Worm (Caenorhabditis elegans) whole organism, L1 larva: ENCODE results near the gene eif-2A.

Experiments
- F16B12.6 ChIP-seq: fragments of 150-350 bp; optimal IDR thresholded peaks from 2 replicates; lab custom pipeline; 2014; ENCODE audit warnings: missing biosample characterization, missing genetic modification characterization
- Y116A8C.19 ChIP-seq: sonication (generic microtip); optimal IDR thresholded peaks from 2 replicates; lab custom pipeline; 2016; ENCODE audit warnings: missing compliant biosample characterization, missing genetic modification characterization, borderline replicate concordance
- aha-1 ChIP-seq: fragments of 150-350 bp; optimal IDR thresholded peaks from 2 replicates; lab custom pipeline; 2014; ENCODE audit warnings: missing biosample characterization, missing genetic modification characterization
- aly-2 ChIP-seq: fragments of 150-350 bp; optimal IDR thresholded peaks from 2 replicates; lab custom pipeline; 2014; ENCODE audit warnings: missing biosample characterization, missing genetic modification characterization
- ama-1 ChIP-seq: fragments of 150-350 bp; optimal IDR thresholded peaks from 2 replicates; lab custom pipeline; 2014
- blmp-1 ChIP-seq: fragments of 150-350 bp; optimal IDR thresholded peaks from 2 replicates; lab custom pipeline; 2014; ENCODE audit warnings: missing biosample characterization, missing genetic modification characterization
- ceh-82 ChIP-seq, 3 experiments: fragments of 150-350 bp in 1 of 3; sonication (generic microtip) in 2 of 3; optimal IDR thresholded peaks; 2 replicates each; lab custom pipeline; 2014 to 2017; ENCODE audit warnings: missing biosample characterization in 3 of 3, missing genetic modification characterization in 3 of 3
- ceh-88 ChIP-seq: fragments of 200-800 bp; sonication (Bioruptor generic); IDR thresholded peaks from 2 replicates; pipeline ENCODE4 v1.3.6; 2022; ENCODE audit warnings: missing genetic modification characterization, missing compliant biosample characterization
- ceh-90 ChIP-seq: sonication (generic microtip); optimal IDR thresholded peaks from 2 replicates; lab custom pipeline; 2016; ENCODE audit warnings: missing genetic modification characterization, missing compliant biosample characterization
- efl-1 ChIP-seq, 4 experiments: fragments of 150-350 bp; optimal IDR thresholded peaks in 3 of 4; peaks in 1 of 4; 1 replicate in 1 of 4; 2 replicates in 3 of 4; lab custom pipeline; 2014; ENCODE audit warnings: missing biosample characterization in 2 of 4, missing genetic modification characterization in 2 of 4, missing genetic modification reagents in 2 of 4
- efl-3 ChIP-seq: fragments of 200-800 bp; sonication (Bioruptor generic); optimal IDR thresholded peaks from 2 replicates; lab custom pipeline; 2018; ENCODE audit warnings: mild to moderate bottlenecking, missing genetic modification characterization, missing compliant biosample characterization
- elt-2 ChIP-seq: sonication (generic microtip); optimal IDR thresholded peaks from 2 replicates; lab custom pipeline; 2016; ENCODE audit warnings: missing genetic modification characterization, mild to moderate bottlenecking, inconsistent platforms, missing compliant biosample characterization, missing genetic modification reagents
- ets-5 ChIP-seq: fragments of 200-800 bp; sonication (Bioruptor generic); IDR thresholded peaks from 2 replicates; pipeline ENCODE4 v1.3.6; 2022; ENCODE audit warnings: missing genetic modification characterization, missing compliant biosample characterization
- fkh-4 ChIP-seq: sonication (generic microtip); optimal IDR thresholded peaks from 2 replicates; lab custom pipeline; 2016; ENCODE audit warnings: missing compliant biosample characterization, missing genetic modification characterization, borderline replicate concordance
- fkh-8 ChIP-seq: sonication (generic microtip); optimal IDR thresholded peaks from 2 replicates; lab custom pipeline; 2016; ENCODE audit warnings: mild to moderate bottlenecking, missing genetic modification characterization, missing compliant biosample characterization
- fos-1 ChIP-seq: fragments of 150-350 bp; optimal IDR thresholded peaks from 2 replicates; lab custom pipeline; 2014; ENCODE audit warnings: missing biosample characterization, missing genetic modification characterization
- grh-1 ChIP-seq: fragments of 200-800 bp; sonication (Bioruptor generic); IDR thresholded peaks from 2 replicates; pipeline ENCODE4 v1.3.6; 2022; ENCODE audit warnings: missing genetic modification reagents, missing genetic modification characterization, missing compliant biosample characterization
- lin-13 ChIP-seq: fragments of 150-350 bp; optimal IDR thresholded peaks from 2 replicates; lab custom pipeline; 2014; ENCODE audit warnings: missing biosample characterization, missing genetic modification reagents, missing genetic modification characterization
- lin-14 ChIP-seq: fragments of 200-800 bp; sonication (Bioruptor generic); optimal IDR thresholded peaks from 2 replicates; lab custom pipeline; 2018; ENCODE audit warnings: mild to moderate bottlenecking, missing genetic modification characterization, moderate library complexity, missing compliant biosample characterization
- lin-35 ChIP-seq, 2 experiments: fragments of 150-350 bp; optimal IDR thresholded peaks; 2 replicates each; lab custom pipeline; 2014; ENCODE audit warnings: missing biosample characterization in 2 of 2, missing genetic modification characterization in 2 of 2, missing genetic modification reagents in 2 of 2
- lin-39 ChIP-seq: fragments of 150-350 bp; optimal IDR thresholded peaks from 2 replicates; lab custom pipeline; 2014; ENCODE audit warnings: missing biosample characterization, missing genetic modification reagents, missing genetic modification characterization
- lsy-2 ChIP-seq, 2 experiments: fragments of 150-350 bp; optimal IDR thresholded peaks; 2 replicates each; lab custom pipeline; 2014; ENCODE audit warnings: missing biosample characterization in 2 of 2, missing genetic modification characterization in 2 of 2
- mdl-1 ChIP-seq, 2 experiments: fragments of 150-350 bp; optimal IDR thresholded peaks; 2 replicates each; lab custom pipeline; 2014 to 2017; ENCODE audit warnings: missing biosample characterization in 2 of 2, missing genetic modification characterization in 2 of 2, inconsistent platforms in 1 of 2
- mef-2 ChIP-seq: fragments of 150-350 bp; optimal IDR thresholded peaks from 2 replicates; lab custom pipeline; 2014; ENCODE audit warnings: missing biosample characterization, missing genetic modification characterization
- mep-1 ChIP-seq: fragments of 150-350 bp; optimal IDR thresholded peaks from 2 replicates; lab custom pipeline; 2014; ENCODE audit warnings: missing biosample characterization, missing genetic modification characterization
- nhr-12 ChIP-seq: sonication (generic microtip); optimal IDR thresholded peaks from 2 replicates; lab custom pipeline; 2017; ENCODE audit warnings: missing biosample characterization, missing genetic modification characterization
- nhr-19 ChIP-seq: fragments of 200-800 bp; sonication (Bioruptor generic); conservative IDR thresholded peaks from 2 replicates; pipeline ENCODE4 v1.3.6; 2022; ENCODE audit warnings: missing genetic modification characterization, missing compliant biosample characterization
- nhr-20 ChIP-seq: sonication (generic microtip); optimal IDR thresholded peaks from 2 replicates; lab custom pipeline; 2016; ENCODE audit warnings: mild to moderate bottlenecking, missing genetic modification characterization, missing compliant biosample characterization
- nhr-28 ChIP-seq: fragments of 150-350 bp; optimal IDR thresholded peaks from 2 replicates; lab custom pipeline; 2014; ENCODE audit warnings: missing biosample characterization, missing genetic modification characterization
- nhr-47 ChIP-seq: sonication (generic microtip); optimal IDR thresholded peaks from 2 replicates; lab custom pipeline; 2016; ENCODE audit warnings: mild to moderate bottlenecking, missing genetic modification characterization, moderate library complexity, missing compliant biosample characterization
- nhr-71 ChIP-seq: sonication (generic microtip); optimal IDR thresholded peaks from 2 replicates; lab custom pipeline; 2016; ENCODE audit warnings: mild to moderate bottlenecking, missing genetic modification characterization, moderate library complexity, missing compliant biosample characterization
- nhr-84 ChIP-seq: sonication (generic microtip); optimal IDR thresholded peaks from 2 replicates; lab custom pipeline; 2017; ENCODE audit warnings: missing biosample characterization, missing genetic modification characterization
- nhr-85 ChIP-seq: sonication (generic microtip); peaks from one replicate; lab custom pipeline; 2016; ENCODE audit warnings: missing genetic modification characterization, inconsistent platforms, missing compliant biosample characterization
- nhr-90 ChIP-seq: sonication (generic microtip); optimal IDR thresholded peaks from 2 replicates; lab custom pipeline; 2016; ENCODE audit warnings: mild to moderate bottlenecking, missing genetic modification characterization, missing compliant biosample characterization; ENCODE audit not compliant: poor library complexity
- pax-3 ChIP-seq: fragments of 200-800 bp; sonication (Bioruptor generic); optimal IDR thresholded peaks from 2 replicates; lab custom pipeline; 2018; ENCODE audit warnings: mild to moderate bottlenecking, missing genetic modification characterization, moderate library complexity, missing compliant biosample characterization
- pqm-1 ChIP-seq: sonication (generic microtip); optimal IDR thresholded peaks from 3 replicates; lab custom pipeline; 2017; ENCODE audit warnings: missing biosample characterization, missing genetic modification characterization
- rnt-1 ChIP-seq: sonication (generic microtip); optimal IDR thresholded peaks from 2 replicates; lab custom pipeline; 2016; ENCODE audit warnings: mild to moderate bottlenecking, missing genetic modification characterization, moderate library complexity, missing compliant biosample characterization
- snpc-4 ChIP-seq: fragments of 150-350 bp; optimal IDR thresholded peaks from 2 replicates; lab custom pipeline; 2014; ENCODE audit warnings: missing biosample characterization, missing genetic modification characterization
- snu-23 ChIP-seq: sonication (generic microtip); optimal IDR thresholded peaks from 2 replicates; lab custom pipeline; 2016; ENCODE audit warnings: missing genetic modification characterization, missing compliant biosample characterization
- sptf-1 ChIP-seq: fragments of 150-350 bp; optimal IDR thresholded peaks from 2 replicates; lab custom pipeline; 2014; ENCODE audit warnings: missing biosample characterization, missing genetic modification characterization
- sup-37 ChIP-seq: fragments of 200-800 bp; sonication (Bioruptor generic); optimal IDR thresholded peaks from 2 replicates; lab custom pipeline; 2018; ENCODE audit warnings: mild to moderate bottlenecking, missing genetic modification characterization, missing compliant biosample characterization
- tbx-2 ChIP-seq: sonication (generic microtip); optimal IDR thresholded peaks from 2 replicates; lab custom pipeline; 2016; ENCODE audit warnings: missing genetic modification characterization, missing compliant biosample characterization
- tlp-1 ChIP-seq: fragments of 150-350 bp; optimal IDR thresholded peaks from 2 replicates; lab custom pipeline; 2014; ENCODE audit warnings: missing biosample characterization, missing genetic modification characterization
- unc-30 ChIP-seq: sonication (generic microtip); optimal IDR thresholded peaks from 2 replicates; lab custom pipeline; 2017; ENCODE audit warnings: missing biosample characterization, missing genetic modification characterization
- unc-86 ChIP-seq: sonication (generic microtip); optimal IDR thresholded peaks from 2 replicates; lab custom pipeline; 2016; ENCODE audit warnings: missing genetic modification characterization, missing compliant biosample characterization
- zag-1 ChIP-seq: fragments of 150-350 bp; optimal IDR thresholded peaks from 2 replicates; lab custom pipeline; 2014; ENCODE audit warnings: missing biosample characterization, missing genetic modification characterization
- ztf-4 ChIP-seq: fragments of 150-350 bp; optimal IDR thresholded peaks from 2 replicates; lab custom pipeline; 2014; ENCODE audit warnings: missing biosample characterization, missing genetic modification characterization

Gene eif-2A

DNA sequence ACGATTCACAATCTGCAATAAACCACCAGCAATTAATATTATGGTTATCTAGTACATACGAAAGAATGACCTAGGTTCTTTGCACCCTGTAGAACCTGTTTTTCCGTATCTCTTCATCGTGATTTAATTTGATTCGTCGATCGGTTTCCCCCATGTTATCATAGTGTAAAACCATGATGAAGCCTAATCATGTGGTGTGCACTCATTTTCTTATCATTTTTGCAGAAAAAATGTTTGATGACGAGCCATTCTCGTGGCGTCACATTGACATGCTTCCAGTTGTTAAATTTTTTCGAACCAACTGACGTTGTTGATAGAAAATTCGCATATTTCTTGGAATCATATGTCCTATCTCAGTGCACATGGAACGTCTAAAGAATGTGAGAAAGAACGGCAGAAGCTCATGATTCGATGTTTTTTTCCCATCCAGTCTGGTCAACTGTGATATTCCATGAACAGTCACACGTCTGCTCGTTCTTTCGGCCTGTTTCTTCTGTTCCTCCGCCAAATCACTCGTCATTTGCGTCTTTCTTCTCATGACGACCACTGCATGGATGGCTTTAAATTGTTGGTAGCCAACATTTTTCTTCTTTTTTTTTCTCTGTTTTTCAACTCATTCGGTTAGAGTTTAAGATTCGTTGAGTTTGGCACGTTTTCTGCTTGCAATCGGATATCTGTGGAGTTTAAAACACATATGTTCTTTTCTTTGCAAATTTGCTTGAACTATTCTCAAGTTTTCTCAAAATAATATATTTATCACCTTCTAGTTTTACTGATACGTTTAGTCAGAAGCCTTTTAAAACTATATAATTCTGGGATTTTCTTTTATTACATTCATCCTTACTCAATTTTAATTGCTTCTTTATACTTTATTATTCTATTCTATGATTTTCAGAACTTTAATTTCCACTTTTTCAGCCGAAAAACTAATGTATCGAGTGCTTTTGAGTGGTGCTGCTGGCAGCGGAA is 31.0 kb downstream of the eif-2A start, which contains the start of gene ZK673.2 (continued):
- peak; percentile 94 for TF ChIP-seq nhr-85
- TF ChIP-seq mep-1 (tag; lab: Kevin White, UChicago): peak; percentile 38
- TF ChIP-seq rnt-1 (tag; lab: Kevin White, UChicago): peak; percentile 3
- peak in 1 of 2 experiments; percentile 64 for TF ChIP-seq mdl-1 (tag; optimal IDR thresholded peaks at IDR 0.05; lab: Kevin White, UChicago)
- peak in 1 of 2 experiments; percentile 53 for TF ChIP-seq lsy-2 (tag; optimal IDR thresholded peaks at IDR 0.05; lab: Kevin White, UChicago)
- peak; percentile 80 for TF ChIP-seq blmp-1 (tag; lab: Kevin White, UChicago)
- TF ChIP-seq lin-14: peak; percentile 64
- TF ChIP-seq mef-2 (tag; lab: Kevin White, UChicago): no peak
- TF ChIP-seq nhr-19 (GFP tag; lab: Robert Waterston, UW): peak; percentile 45; the same call in 1 of the 2 replicates
- no peak for TF ChIP-seq nhr-47 (tag; lab: Kevin White, UChicago)
- TF ChIP-seq nhr-71 (tag; lab: Kevin White, UChicago): peak; percentile 75
- no peak for TF ChIP-seq fkh-4

DNA sequence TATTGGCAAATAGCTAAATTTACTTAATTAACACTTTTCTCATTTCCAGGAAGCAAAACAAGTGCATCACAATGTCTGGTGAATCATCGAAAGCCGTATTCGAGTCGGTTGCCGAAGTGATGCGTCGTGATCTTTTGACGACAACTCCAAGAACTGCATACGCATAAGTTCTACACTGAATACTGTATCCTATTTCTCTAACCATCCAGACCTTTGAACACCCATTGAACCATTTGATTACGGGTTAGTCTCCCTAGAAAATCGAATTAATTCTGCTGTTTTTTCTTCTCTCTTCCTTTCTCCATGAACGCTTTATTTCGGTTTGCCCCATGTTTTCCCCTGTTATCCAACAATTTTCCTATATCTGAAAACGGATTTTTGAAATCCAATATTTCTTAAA is 33.1 kb downstream of the eif-2A start, which contains the start of gene lin-56:
TSS of gene lin-56 (plus strand) at position 301 of the 400 bp plus-strand sequence.
- no peak for TF ChIP-seq aly-2 (tag; lab: Kevin White, UChicago)
- TF ChIP-seq sptf-1 (tag; lab: Kevin White, UChicago): no peak
- TF ChIP-seq nhr-84 (tag; lab: Kevin White, UChicago): no peak
- TF ChIP-seq nhr-28 (tag; lab: Kevin White, UChicago): no peak
- no peak for TF ChIP-seq sup-37 (GFP tag; lab: Kevin White, UChicago)
- TF ChIP-seq lin-35 (GFP tag; optimal IDR thresholded peaks at IDR 0.05; lab: Kevin White, UChicago): no peak
- no peak for TF ChIP-seq ets-5 (GFP tag; lab: Robert Waterston, UW)
- TF ChIP-seq unc-30 (tag; lab: Kevin White, UChicago): no peak
- TF ChIP-seq lin-13 (GFP tag; lab: Kevin White, UChicago): no peak
- no peak for TF ChIP-seq zag-1 (tag; lab: Kevin White, UChicago)
- TF ChIP-seq nhr-20 (tag; lab: Kevin White, UChicago): no peak
- no peak for TF ChIP-seq ceh-88 (GFP tag; lab: Robert Waterston, UW)
- no peak for TF ChIP-seq Y116A8C.19 (tag; lab: Kevin White, UChicago)
- TF ChIP-seq lin-39 (tag; lab: Kevin White, UChicago): no peak
- TF ChIP-seq nhr-12 (tag; lab: Kevin White, UChicago): no peak

DNA sequence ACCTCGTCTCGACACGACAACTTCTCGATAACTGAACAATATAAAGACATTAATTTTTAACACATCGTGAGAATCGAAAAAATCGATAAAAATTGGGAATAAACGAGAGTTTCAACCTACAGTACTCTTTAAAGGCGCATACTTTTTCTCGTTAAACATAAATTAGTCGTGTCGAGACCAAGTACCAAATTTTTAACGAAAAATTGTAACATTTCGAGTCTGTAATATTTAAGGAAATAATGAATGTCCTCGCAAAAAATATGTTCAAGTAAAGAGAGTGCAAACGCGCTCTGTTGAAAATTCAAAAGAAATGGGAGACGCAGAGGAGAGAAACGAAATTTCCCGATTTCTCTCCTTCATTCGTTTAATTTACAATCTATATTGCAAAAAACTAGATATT is 33.7 kb downstream of the eif-2A start:
- TF ChIP-seq ceh-82 (tag; optimal IDR thresholded peaks at IDR 0.05; lab: Kevin White, UChicago) (no peak), nhr-85 (peak; percentile 12), nhr-20 (tag; lab: Kevin White, UChicago) (no peak), ztf-4 (tag; lab: Kevin White, UChicago) (no peak), efl-3 (no peak), aha-1 (tag; lab: Kevin White, UChicago) (no peak), tlp-1 (no peak), nhr-19 (GFP tag; lab: Robert Waterston, UW) (no peak), grh-1 (GFP tag; lab: Robert Waterston, UW) (no peak), tbx-2 (tag; lab: Kevin White, UChicago) (peak; percentile 11), ama-1 (peak; percentile 69), pax-3 (tag; lab: Kevin White, UChicago) (no peak), fos-1 (tag; lab: Kevin White, UChicago) (no peak), snu-23 (GFP tag; lab: Kevin White, UChicago) (peak; percentile 30), nhr-90 (tag; lab: Kevin White, UChicago) (peak; percentile 35), fkh-8 (tag; lab: Kevin White, UChicago) (no peak), ceh-90 (no peak), unc-86 (tag; lab: Kevin White, UChicago) (no peak), blmp-1 (tag; lab: Kevin White, UChicago) (peak; percentile 11), snpc-4 (tag; lab: Kevin White, UChicago) (no peak), lin-14 (no peak), ceh-88 (GFP tag; lab: Robert Waterston, UW) (no peak), pqm-1 (tag; lab: Kevin White, UChicago) (no peak), efl-1 (optimal IDR thresholded peaks at IDR 0.05; lab: Kevin White, UChicago) (peak in 1 of 2 experiments; percentile 12), efl-1 (GFP tag; optimal IDR thresholded peaks at IDR 0.05 in 1 of 2; lab: Kevin White, UChicago) (peak in 1 of 2 experiments; percentile 18), nhr-47 (tag; lab: Kevin White, UChicago) (peak; percentile 10), nhr-71 (tag; lab: Kevin White, UChicago) (peak; percentile 27), elt-2 (peak; percentile 37), F16B12.6 (tag; lab: Kevin White, UChicago) (no peak)
